Fruit fly (Drosophila melanogaster) whole organism, prepupa: ENCODE measurements around the gene bnk.

Source experiments
- Blimp-1 ChIP-seq: fragments of 200-800 bp; sonication (Bioruptor generic); optimal IDR thresholded peaks from 3 replicates; lab custom pipeline; 2017; ENCODE audit warnings: missing biosample characterization, missing genetic modification characterization, mild to moderate bottlenecking, moderate library complexity, missing genetic modification reagents
- CG10631 ChIP-seq: fragments of 200-800 bp; sonication (Bioruptor generic); optimal IDR thresholded peaks from 2 replicates; lab custom pipeline; 2016; ENCODE audit warnings: missing biosample characterization, missing genetic modification characterization
- CG10669 ChIP-seq: fragments of 200-800 bp; sonication (Bioruptor generic); optimal IDR thresholded peaks from 3 replicates; lab custom pipeline; 2018; ENCODE audit warnings: missing biosample characterization, mild to moderate bottlenecking, missing genetic modification characterization, moderate library complexity
- CG11294 ChIP-seq: fragments of 200-800 bp; sonication (Bioruptor generic); IDR thresholded peaks from 2 replicates; pipeline ENCODE4 v1.3.6; 2022; ENCODE audit warnings: missing biosample characterization, missing genetic modification characterization
- CG11762 ChIP-seq: fragments of 200-800 bp; sonication (Bioruptor generic); optimal IDR thresholded peaks from 3 replicates; lab custom pipeline; 2016; ENCODE audit warnings: missing biosample characterization, missing genetic modification characterization; ENCODE audit not compliant: insufficient read depth
- CG11902 ChIP-seq: fragments of 200-800 bp; sonication (Bioruptor generic); optimal IDR thresholded peaks from 3 replicates; lab custom pipeline; 2016; ENCODE audit warnings: missing biosample characterization, missing genetic modification characterization
- CG16779 ChIP-seq: fragments of 200-800 bp; sonication (Bioruptor generic); optimal IDR thresholded peaks from 3 replicates; lab custom pipeline; 2017; ENCODE audit warnings: missing biosample characterization, mild to moderate bottlenecking, missing genetic modification characterization
- CG3032 ChIP-seq: fragments of 200-800 bp; optimal IDR thresholded peaks from 2 replicates; lab custom pipeline; 2019; ENCODE audit warnings: missing biosample characterization, mild to moderate bottlenecking, missing genetic modification characterization, moderate library complexity
- CG32006 ChIP-seq: fragments of 200-800 bp; sonication (Bioruptor generic); optimal IDR thresholded peaks from 3 replicates; lab custom pipeline; 2017; ENCODE audit warnings: missing biosample characterization, mild to moderate bottlenecking, missing genetic modification characterization
- CG4318 ChIP-seq: fragments of 200-800 bp; sonication (Bioruptor generic); optimal IDR thresholded peaks from 3 replicates; lab custom pipeline; 2017; ENCODE audit warnings: missing biosample characterization, mild to moderate bottlenecking, missing genetic modification characterization
- CG6163 ChIP-seq: fragments of 200-800 bp; sonication (Bioruptor generic); IDR thresholded peaks from 3 replicates; pipeline ENCODE4 v1.3.6; 2022; ENCODE audit warnings: missing biosample characterization, missing genetic modification characterization
- CG6792 ChIP-seq: fragments of 200-800 bp; sonication (Bioruptor generic); optimal IDR thresholded peaks from 3 replicates; lab custom pipeline; 2016; ENCODE audit warnings: missing biosample characterization, missing genetic modification characterization
- CG6808 ChIP-seq: fragments of 200-800 bp; sonication (Bioruptor generic); optimal IDR thresholded peaks from 3 replicates; lab custom pipeline; 2017; ENCODE audit warnings: missing biosample characterization, missing genetic modification characterization, mild to moderate bottlenecking, moderate library complexity, missing genetic modification reagents
- CG6854 ChIP-seq: fragments of 200-800 bp; sonication (Bioruptor generic); optimal IDR thresholded peaks from 2 replicates; lab custom pipeline; 2017; ENCODE audit warnings: missing biosample characterization, mild to moderate bottlenecking, missing genetic modification characterization
- CG7368 ChIP-seq: fragments of 200-800 bp; sonication (Bioruptor generic); optimal IDR thresholded peaks from 3 replicates; lab custom pipeline; 2016; ENCODE audit warnings: missing biosample characterization, missing genetic modification characterization
- CG8119 ChIP-seq: fragments of 200-800 bp; sonication (Bioruptor generic); IDR thresholded peaks from 3 replicates; pipeline ENCODE4 v1.3.6; 2022; ENCODE audit warnings: missing biosample characterization, missing genetic modification characterization
- CG8319 ChIP-seq: fragments of 200-800 bp; sonication (Bioruptor generic); optimal IDR thresholded peaks from 3 replicates; lab custom pipeline; 2016; ENCODE audit warnings: missing biosample characterization, missing genetic modification characterization
- CG8632 ChIP-seq: fragments of 200-800 bp; sonication (Bioruptor generic); optimal IDR thresholded peaks from 3 replicates; lab custom pipeline; 2016; ENCODE audit warnings: missing biosample characterization, missing genetic modification characterization
- CG9139 ChIP-seq: fragments of 200-800 bp; sonication (Bioruptor generic); optimal IDR thresholded peaks from 3 replicates; lab custom pipeline; 2017; ENCODE audit warnings: missing biosample characterization, mild to moderate bottlenecking, missing genetic modification characterization
- Eip75B ChIP-seq: fragments of 200-800 bp; sonication (Bioruptor generic); optimal IDR thresholded peaks from 3 replicates; lab custom pipeline; 2016; ENCODE audit warnings: missing biosample characterization, missing genetic modification characterization
- Eip78C ChIP-seq: fragments of 200-800 bp; sonication (Bioruptor generic); peaks from one replicate; lab custom pipeline; 2016; ENCODE audit warnings: missing biosample characterization, missing genetic modification characterization
- Eip93F ChIP-seq: fragments of 200-800 bp; sonication (Bioruptor generic); optimal IDR thresholded peaks from 2 replicates; lab custom pipeline; 2016; ENCODE audit warnings: missing biosample characterization, mild to moderate bottlenecking, missing genetic modification characterization
- Ets21C ChIP-seq: fragments of 200-800 bp; sonication (Bioruptor generic); optimal IDR thresholded peaks from 3 replicates; lab custom pipeline; 2016; ENCODE audit warnings: missing biosample characterization, missing genetic modification characterization
- Ets96B ChIP-seq: fragments of 200-800 bp; optimal IDR thresholded peaks from 2 replicates; lab custom pipeline; 2019; ENCODE audit warnings: missing biosample characterization, mild to moderate bottlenecking, missing genetic modification characterization, moderate library complexity
- Hr38 ChIP-seq: sonication (Bioruptor generic); optimal IDR thresholded peaks from 2 replicates; lab custom pipeline; 2016; ENCODE audit warnings: missing biosample characterization, missing genetic modification characterization
- Hr39 ChIP-seq: fragments of 200-800 bp; sonication (Bioruptor generic); optimal IDR thresholded peaks from 2 replicates; lab custom pipeline; 2016; ENCODE audit warnings: missing biosample characterization, missing genetic modification characterization
- Hr4 ChIP-seq: fragments of 200-800 bp; sonication (Bioruptor generic); optimal IDR thresholded peaks from 3 replicates; lab custom pipeline; 2016; ENCODE audit warnings: missing biosample characterization, missing genetic modification characterization
- Lpt ChIP-seq: fragments of 200-800 bp; sonication (Bioruptor generic); optimal IDR thresholded peaks from 3 replicates; lab custom pipeline; 2016; ENCODE audit warnings: missing biosample characterization, missing genetic modification characterization
- Met ChIP-seq: fragments of 200-800 bp; sonication (Bioruptor generic); optimal IDR thresholded peaks from 3 replicates; lab custom pipeline; 2016; ENCODE audit warnings: missing biosample characterization, missing genetic modification characterization
- OdsH ChIP-seq: fragments of 200-800 bp; sonication (Bioruptor generic); optimal IDR thresholded peaks from 3 replicates; lab custom pipeline; 2016; ENCODE audit warnings: missing biosample characterization, missing genetic modification characterization
- Smox ChIP-seq: fragments of 200-800 bp; sonication (Bioruptor generic); optimal IDR thresholded peaks from 3 replicates; lab custom pipeline; 2016; ENCODE audit warnings: missing biosample characterization, missing genetic modification characterization
- Sox102F ChIP-seq: fragments of 200-800 bp; sonication (Bioruptor generic); optimal IDR thresholded peaks from 2 replicates; lab custom pipeline; 2016; ENCODE audit warnings: missing biosample characterization, mild to moderate bottlenecking, missing genetic modification characterization
- Sox15 ChIP-seq: fragments of 200-800 bp; sonication (Bioruptor generic); optimal IDR thresholded peaks from 3 replicates; lab custom pipeline; 2016; ENCODE audit warnings: missing biosample characterization, missing genetic modification characterization
- achi ChIP-seq: fragments of 200-800 bp; sonication (Bioruptor generic); optimal IDR thresholded peaks from 3 replicates; lab custom pipeline; 2016; ENCODE audit warnings: missing biosample characterization, missing genetic modification characterization
- acj6 ChIP-seq: fragments of 200-800 bp; sonication (Bioruptor generic); optimal IDR thresholded peaks from 3 replicates; lab custom pipeline; 2016; ENCODE audit warnings: missing biosample characterization, missing genetic modification characterization
- dac ChIP-seq: fragments of 200-800 bp; sonication (Bioruptor generic); optimal IDR thresholded peaks from 2 replicates; lab custom pipeline; 2017; ENCODE audit warnings: missing biosample characterization, mild to moderate bottlenecking, missing genetic modification characterization
- dsx ChIP-seq: fragments of 200-800 bp; optimal IDR thresholded peaks from 3 replicates; lab custom pipeline; 2019; ENCODE audit warnings: missing biosample characterization, mild to moderate bottlenecking, missing genetic modification characterization, moderate library complexity; ENCODE audit not compliant: poor library complexity, severe bottlenecking
- eg ChIP-seq: fragments of 200-800 bp; sonication (Bioruptor generic); IDR thresholded peaks from 3 replicates; pipeline ENCODE4 v1.3.6; 2022; ENCODE audit warnings: missing biosample characterization, missing genetic modification characterization
- esn ChIP-seq: fragments of 200-800 bp; sonication (Bioruptor generic); optimal IDR thresholded peaks from 2 replicates; lab custom pipeline; 2016; ENCODE audit warnings: missing biosample characterization, mild to moderate bottlenecking, missing genetic modification characterization, moderate library complexity
- fd59A ChIP-seq: fragments of 200-800 bp; sonication (Bioruptor generic); optimal IDR thresholded peaks from 2 replicates; lab custom pipeline; 2017; ENCODE audit warnings: missing biosample characterization, mild to moderate bottlenecking, missing genetic modification characterization, missing genetic modification reagents
- fd85E ChIP-seq: fragments of 200-800 bp; sonication (Bioruptor generic); optimal IDR thresholded peaks from 3 replicates; lab custom pipeline; 2016; ENCODE audit warnings: missing biosample characterization, missing genetic modification characterization
- fkh ChIP-seq: fragments of 200-800 bp; sonication (Bioruptor generic); optimal IDR thresholded peaks from 3 replicates; lab custom pipeline; 2017; ENCODE audit warnings: missing biosample characterization, mild to moderate bottlenecking, missing genetic modification characterization, moderate library complexity
- lz ChIP-seq: fragments of 200-800 bp; sonication (Bioruptor generic); optimal IDR thresholded peaks from 3 replicates; lab custom pipeline; 2016; ENCODE audit warnings: missing biosample characterization, missing genetic modification characterization
- net ChIP-seq: fragments of 200-800 bp; sonication (Bioruptor generic); optimal IDR thresholded peaks from 3 replicates; lab custom pipeline; 2016; ENCODE audit warnings: missing biosample characterization, missing genetic modification characterization
- pdm3 ChIP-seq: fragments of 200-800 bp; sonication (Bioruptor generic); optimal IDR thresholded peaks from 3 replicates; lab custom pipeline; 2016; ENCODE audit warnings: missing biosample characterization, missing genetic modification characterization
- salr ChIP-seq, 2 experiments: fragments of 200-800 bp; sonication (Bioruptor generic); optimal IDR thresholded peaks; 3 replicates each; lab custom pipeline; 2016 to 2018; ENCODE audit warnings: missing biosample characterization in 2 of 2, missing genetic modification characterization in 2 of 2, mild to moderate bottlenecking in 1 of 2
- spab ChIP-seq: fragments of 200-800 bp; sonication (Bioruptor generic); optimal IDR thresholded peaks from 2 replicates; lab custom pipeline; 2017; ENCODE audit warnings: missing biosample characterization, mild to moderate bottlenecking, missing genetic modification characterization, missing genetic modification reagents
- ss ChIP-seq, 2 experiments: fragments of 200-800 bp; sonication (Bioruptor generic); optimal IDR thresholded peaks; 2 replicates in 1 of 2; 3 replicates in 1 of 2; lab custom pipeline; 2017 to 2018; ENCODE audit warnings: mild to moderate bottlenecking in 2 of 2, missing biosample characterization in 2 of 2, missing genetic modification characterization in 2 of 2, moderate library complexity in 1 of 2
- svp ChIP-seq: fragments of 200-800 bp; sonication (Bioruptor generic); peaks from one replicate; lab custom pipeline; 2016; ENCODE audit warnings: missing biosample characterization, missing genetic modification characterization
- topi ChIP-seq: fragments of 200-800 bp; sonication (Bioruptor generic); optimal IDR thresholded peaks from 3 replicates; lab custom pipeline; 2016; ENCODE audit warnings: missing biosample characterization, missing genetic modification characterization
- vri ChIP-seq: fragments of 200-800 bp; sonication (Bioruptor generic); optimal IDR thresholded peaks from 3 replicates; lab custom pipeline; 2016; ENCODE audit warnings: missing biosample characterization, mild to moderate bottlenecking, missing genetic modification characterization

bnk gene

dm6 chr3R:31221337-31222047, 28.3 kb downstream of the bnk start:
- no peak for TF ChIP-seq achi (GFP tag; lab: Kevin White, UChicago)
- TF ChIP-seq CG11294 (GFP tag; lab: Robert Waterston, UW), result no peak
- TF ChIP-seq Eip93F (GFP tag; lab: Kevin White, UChicago), result peak; percentile 25
- TF ChIP-seq esn (GFP tag; lab: Kevin White, UChicago), result no peak
- no peak for TF ChIP-seq CG6163 (GFP tag; lab: Robert Waterston, UW)
- TF ChIP-seq Eip78C (GFP tag; lab: Kevin White, UChicago), result peak; percentile 68
- no peak for TF ChIP-seq CG11902 (GFP tag; lab: Kevin White, UChicago)
- peak; percentile 44 for TF ChIP-seq pdm3 (GFP tag; lab: Kevin White, UChicago)
- TF ChIP-seq CG16779 (tag; lab: Kevin White, UChicago), result peak; percentile 86
- TF ChIP-seq svp, result peak; percentile 91
- TF ChIP-seq topi (GFP tag; lab: Kevin White, UChicago), result no peak
- TF ChIP-seq lz, result no peak
- peak; percentile 83 for TF ChIP-seq CG6808 (GFP tag; lab: Kevin White, UChicago)
- peak; percentile 41 for TF ChIP-seq Eip75B (GFP tag; lab: Kevin White, UChicago)
- TF ChIP-seq Hr39 (GFP tag; lab: Kevin White, UChicago), result no peak
- no peak for TF ChIP-seq Hr38
- TF ChIP-seq CG8119 (GFP tag; lab: Robert Waterston, UW), result no peak
- peak; percentile 66 for TF ChIP-seq dsx (GFP tag; lab: Kevin White, UChicago)
- no peak for TF ChIP-seq fd85E (GFP tag; lab: Kevin White, UChicago)
- no peak for TF ChIP-seq Met (GFP tag; lab: Kevin White, UChicago)
- peak; percentile 26 for TF ChIP-seq CG8319 (GFP tag; lab: Kevin White, UChicago)
- TF ChIP-seq CG4318 (GFP tag; lab: Kevin White, UChicago), result no peak
- TF ChIP-seq Ets96B, result peak; percentile 71
- peak; percentile 28 for TF ChIP-seq CG8632 (GFP tag; lab: Kevin White, UChicago)
- TF ChIP-seq spab (GFP tag; lab: Kevin White, UChicago), result peak; percentile 79
- peak; percentile 84 for TF ChIP-seq fkh (GFP tag; lab: Kevin White, UChicago)
- TF ChIP-seq CG7368 (GFP tag; lab: Kevin White, UChicago), result peak; percentile 29
- peak; percentile 62 for TF ChIP-seq dac (GFP tag; lab: Kevin White, UChicago)
- no peak for TF ChIP-seq Hr4 (GFP tag; lab: Kevin White, UChicago)
- peak; percentile 66 for TF ChIP-seq CG32006
- peak; percentile 88 to 92 for TF ChIP-seq ss (GFP tag; optimal IDR thresholded peaks at IDR 0.05; lab: Kevin White, UChicago)
- TF ChIP-seq Smox (GFP tag; lab: Kevin White, UChicago), result no peak
- peak; percentile 62 for TF ChIP-seq CG3032 (tag; lab: Kevin White, UChicago)
- TF ChIP-seq Sox102F (GFP tag; lab: Kevin White, UChicago), result peak; percentile 53
- peak; percentile 81 for TF ChIP-seq CG9139 (GFP tag; lab: Kevin White, UChicago)
- no peak for TF ChIP-seq Sox15 (GFP tag; lab: Kevin White, UChicago)
- peak; percentile 52 for TF ChIP-seq Lpt (GFP tag; lab: Kevin White, UChicago)
- TF ChIP-seq net (GFP tag; lab: Kevin White, UChicago), result peak; percentile 71
- no peak for TF ChIP-seq acj6 (GFP tag; lab: Kevin White, UChicago)
- peak; percentile 75 for TF ChIP-seq CG10669
- TF ChIP-seq Ets21C (GFP tag; lab: Kevin White, UChicago), result no peak
- TF ChIP-seq vri (GFP tag; lab: Kevin White, UChicago), result no peak
- peak; percentile 33 for TF ChIP-seq CG11762 (GFP tag; lab: Kevin White, UChicago)
- TF ChIP-seq Blimp-1 (GFP tag; lab: Kevin White, UChicago), result peak; percentile 37
- no peak for TF ChIP-seq OdsH (GFP tag; lab: Kevin White, UChicago)
- TF ChIP-seq salr (GFP tag; optimal IDR thresholded peaks at IDR 0.05; lab: Kevin White, UChicago), result peak; percentile 58 to 74
- TF ChIP-seq eg (GFP tag; lab: Robert Waterston, UW), result no peak
- TF ChIP-seq CG6854 (GFP tag; lab: Kevin White, UChicago), result peak; percentile 54
- peak; percentile 25 for TF ChIP-seq CG6792
- TF ChIP-seq fd59A (GFP tag; lab: Kevin White, UChicago), result peak; percentile 59
- TF ChIP-seq CG10631 (GFP tag; lab: Kevin White, UChicago), result no peak
